Fruit fly (Drosophila melanogaster): Measurements from ENCODE around the gene Eph.

The Eph gene

dm6 chr4:610398-611319 is at the start of gene Eph:
Eph (plus strand) TSS chr4:610684.
- TF ChIP-seq Dll (optimal IDR thresholded peaks at IDR 0.05), result no peak
- no peak for TF ChIP-seq CG8478 (optimal IDR thresholded peaks at IDR 0.05)
- no peak for TF ChIP-seq psq (optimal IDR thresholded peaks at IDR 0.05)
- no peak for TF ChIP-seq usp (GFP tag; optimal IDR thresholded peaks at IDR 0.05)
- TF ChIP-seq EcR (GFP tag; optimal IDR thresholded peaks at IDR 0.05), result no peak
- TF ChIP-seq pan (optimal IDR thresholded peaks at IDR 0.05), result no peak

- TF ChIP-seq Dll (optimal IDR thresholded peaks at IDR 0.05) (no peak), usp (GFP tag; optimal IDR thresholded peaks at IDR 0.05) (no peak), EcR (GFP tag; optimal IDR thresholded peaks at IDR 0.05) (no peak), psq (optimal IDR thresholded peaks at IDR 0.05) (no peak), CG8478 (optimal IDR thresholded peaks at IDR 0.05) (no peak), pan (optimal IDR thresholded peaks at IDR 0.05) (no peak)
These were observed 43.2 kb upstream of the Eph start for dm6 chr4:567285-567684.

- no peak for TF ChIP-seq pan (optimal IDR thresholded peaks at IDR 0.05)
- TF ChIP-seq psq (optimal IDR thresholded peaks at IDR 0.05), result no peak
These were observed 39.8 kb upstream of the Eph start for dm6 chr4:570404-571302.

dm6 chr4:571504-572268 is 38.8 kb upstream of the Eph start, which contains the start of the genes ND-49 and Ephrin:
ND-49 (minus strand) TSS chr4:571554.
Ephrin (plus strand) TSS chr4:571755.
- TF ChIP-seq pan (optimal IDR thresholded peaks at IDR 0.05) (no peak), Dll (optimal IDR thresholded peaks at IDR 0.05) (no peak)

- TF ChIP-seq EcR (GFP tag; optimal IDR thresholded peaks at IDR 0.05) (no peak), psq (optimal IDR thresholded peaks at IDR 0.05) (no peak), pan (optimal IDR thresholded peaks at IDR 0.05) (no peak), CG8478 (optimal IDR thresholded peaks at IDR 0.05) (no peak), Dll (optimal IDR thresholded peaks at IDR 0.05) (no peak), usp (GFP tag; optimal IDR thresholded peaks at IDR 0.05) (no peak)
These were observed 34.0 kb upstream of the Eph start for dm6 chr4:576439-576838.

dm6 chr4:582836-583235 is 27.6 kb upstream of the Eph start, which contains the start of gene CG1909:
CG1909 (plus strand) TSS chr4:583108.
- no peak for TF ChIP-seq CG8478 (optimal IDR thresholded peaks at IDR 0.05)
- no peak for TF ChIP-seq Dll (optimal IDR thresholded peaks at IDR 0.05)
- TF ChIP-seq EcR (GFP tag; optimal IDR thresholded peaks at IDR 0.05), result no peak
- TF ChIP-seq psq (optimal IDR thresholded peaks at IDR 0.05), result no peak
- TF ChIP-seq pan (optimal IDR thresholded peaks at IDR 0.05), result no peak

dm6 chr4:588514-588913 is 22.0 kb upstream of the Eph start:
- no peak for TF ChIP-seq pan (optimal IDR thresholded peaks at IDR 0.05)
- TF ChIP-seq usp (GFP tag; optimal IDR thresholded peaks at IDR 0.05), result no peak
- TF ChIP-seq Dll (optimal IDR thresholded peaks at IDR 0.05), result no peak
- TF ChIP-seq psq (optimal IDR thresholded peaks at IDR 0.05), result no peak

- TF ChIP-seq Dll (optimal IDR thresholded peaks at IDR 0.05), result no peak
- TF ChIP-seq psq (optimal IDR thresholded peaks at IDR 0.05), result no peak
- TF ChIP-seq pan (optimal IDR thresholded peaks at IDR 0.05), result no peak
- no peak for TF ChIP-seq EcR (GFP tag; optimal IDR thresholded peaks at IDR 0.05)
- no peak for TF ChIP-seq usp (GFP tag; optimal IDR thresholded peaks at IDR 0.05)
- TF ChIP-seq CG8478 (optimal IDR thresholded peaks at IDR 0.05), result no peak
These were observed 3.0 kb upstream of the Eph start, which contains the start of gene onecut for dm6 chr4:607498-607897. onecut (minus strand) TSS chr4:607649.

dm6 chr4:625898-626644 is 15.6 kb downstream of the Eph start, which contains the start of gene mav:
mav (minus strand) TSS chr4:626031.
- TF ChIP-seq usp (GFP tag; optimal IDR thresholded peaks at IDR 0.05), result no peak
- no peak for TF ChIP-seq EcR (GFP tag; optimal IDR thresholded peaks at IDR 0.05)
- no peak for TF ChIP-seq CG8478 (optimal IDR thresholded peaks at IDR 0.05)
- no peak for TF ChIP-seq Dll (optimal IDR thresholded peaks at IDR 0.05)
- TF ChIP-seq psq (optimal IDR thresholded peaks at IDR 0.05), result no peak
- TF ChIP-seq pan (optimal IDR thresholded peaks at IDR 0.05), result no peak

- TF ChIP-seq psq (optimal IDR thresholded peaks at IDR 0.05), result no peak
- no peak for TF ChIP-seq pan (optimal IDR thresholded peaks at IDR 0.05)
- no peak for TF ChIP-seq EcR (GFP tag; optimal IDR thresholded peaks at IDR 0.05)
These were observed 18.9 kb downstream of the Eph start, which contains the start of gene Gat for dm6 chr4:629391-629790. Gat (plus strand) TSS chr4:629691.

dm6 chr4:646414-647016 is 36.0 kb downstream of the Eph start, which contains the start of gene Ekar:
Ekar (minus strand) TSS chr4:646556.
- TF ChIP-seq psq (optimal IDR thresholded peaks at IDR 0.05), result no peak
- TF ChIP-seq usp (GFP tag; optimal IDR thresholded peaks at IDR 0.05), result no peak
- no peak for TF ChIP-seq CG8478 (optimal IDR thresholded peaks at IDR 0.05)
- no peak for TF ChIP-seq pan (optimal IDR thresholded peaks at IDR 0.05)
- TF ChIP-seq EcR (GFP tag; optimal IDR thresholded peaks at IDR 0.05), result no peak
- TF ChIP-seq Dll (optimal IDR thresholded peaks at IDR 0.05), result no peak

All from whole organism.